Fruit fly (Drosophila melanogaster): ENCODE results near the gene Naa30A.
A peak's percentile ranks its signal among the peaks of the same experiment; 100 is the strongest.

Naa30A gene

dm6 chrX:1353322-1354212, 11.7 kb downstream of the Naa30A start, which contains the start of the genes CG12773 and CG11417 (continued):
- TF ChIP-seq emc (GFP tag; optimal IDR thresholded peaks at IDR 0.05) (no peak), amos (GFP tag; IDR thresholded peaks at IDR 0.05; ENCODE audit: partially characterized antibody) (peak; percentile 83), az2 (GFP tag; optimal IDR thresholded peaks at IDR 0.05) (no peak), pzg (GFP tag; optimal IDR thresholded peaks at IDR 0.05) (peak; percentile 39), cwo (GFP tag; optimal IDR thresholded peaks at IDR 0.05) (peak; percentile 92), HLH4C (GFP tag; IDR thresholded peaks at IDR 0.05; ENCODE audit: partially characterized antibody) (peak; percentile 93), CG7963 (GFP tag; IDR thresholded peaks at IDR 0.05; ENCODE audit: partially characterized antibody) (peak; percentile 90), CG4617 (GFP tag; optimal IDR thresholded peaks at IDR 0.05; ENCODE audit: borderline replicate concordance) (peak; percentile 16), CG10321 (GFP tag; IDR thresholded peaks at IDR 0.05) (no peak), Med (GFP tag) (peak; percentile 63), CG2129 (GFP tag; IDR thresholded peaks at IDR 0.05; ENCODE audit: partially characterized antibody) (peak; percentile 49; the same call in 1 of the 2 replicates), Dek (tag; optimal IDR thresholded peaks at IDR 0.05) (no peak), CG34224 (GFP tag; IDR thresholded peaks at IDR 0.05; ENCODE audit: partially characterized antibody) (peak; percentile 90), sna (GFP tag; IDR thresholded peaks at IDR 0.05; ENCODE audit: partially characterized antibody) (peak; percentile 84), dm (GFP tag; optimal IDR thresholded peaks at IDR 0.05) (peak; percentile 91), CG11696 (GFP tag; IDR thresholded peaks at IDR 0.05) (no peak), ato (GFP tag; IDR thresholded peaks at IDR 0.05; ENCODE audit: partially characterized antibody) (peak; percentile 95), kay (GFP tag; optimal IDR thresholded peaks at IDR 0.05) (peak; percentile 74), Sry-δ (GFP tag; optimal IDR thresholded peaks at IDR 0.05) (peak; percentile 59), CG10543 (GFP tag; optimal IDR thresholded peaks at IDR 0.05) (peak; percentile 1), disco-r (GFP tag; optimal IDR thresholded peaks at IDR 0.05) (no peak), Kr (GFP tag; optimal IDR thresholded peaks at IDR 0.05) (no peak), sug (tag; optimal IDR thresholded peaks at IDR 0.05) (peak; percentile 17), zen2 (GFP tag; IDR thresholded peaks at IDR 0.05; ENCODE audit: partially characterized antibody) (peak; percentile 95), inv (GFP tag; IDR thresholded peaks at IDR 0.05; ENCODE audit: partially characterized antibody) (peak; percentile 64), GATAe (GFP tag; conservative IDR thresholded peaks at IDR 0.05) (no peak), exex (tag; optimal IDR thresholded peaks at IDR 0.05) (peak; percentile 93), hbn (GFP tag; IDR thresholded peaks at IDR 0.05; ENCODE audit: partially characterized antibody) (peak; percentile 76), stc (GFP tag; IDR thresholded peaks at IDR 0.05) (no peak), CG8944 (GFP tag; optimal IDR thresholded peaks at IDR 0.05) (no peak), Scr (GFP tag; IDR thresholded peaks at IDR 0.05; ENCODE audit: partially characterized antibody) (peak; percentile 76), Hmr (GFP tag; optimal IDR thresholded peaks at IDR 0.05) (no peak), BEAF-32 (GFP tag; optimal IDR thresholded peaks at IDR 0.05) (peak; percentile 69), stwl (tag; optimal IDR thresholded peaks at IDR 0.05) (peak; percentile 46)

DNA sequence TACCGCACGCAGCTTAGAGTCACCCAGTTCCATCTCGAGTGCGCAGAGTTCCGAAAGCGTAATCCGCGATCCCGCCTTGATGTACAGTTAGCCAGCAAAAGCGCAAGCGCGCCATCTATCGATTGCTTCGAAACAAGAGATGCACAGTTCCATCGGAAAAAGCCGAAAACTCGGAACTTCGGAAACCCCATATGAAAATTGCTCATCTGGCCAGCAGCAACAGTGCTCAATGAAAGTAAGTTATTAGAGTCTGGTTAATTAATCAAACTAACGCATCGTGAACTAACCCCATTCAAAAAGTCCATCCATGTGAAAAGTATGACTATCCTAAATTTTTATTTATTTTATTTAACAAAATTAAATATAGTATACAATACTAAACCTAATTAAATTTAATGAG, 15.6 kb downstream of the Naa30A start, which contains the start of gene png:
Gene png, minus strand, starts transcription at position 101 of the 400 bp plus-strand sequence.
- no peak for TF ChIP-seq NC2β (GFP tag; optimal IDR thresholded peaks at IDR 0.05)
- TF ChIP-seq CTCF (GFP tag; optimal IDR thresholded peaks at IDR 0.05), result peak; percentile 83

Measured in whole organism, embryonic.